Worm (Caenorhabditis elegans) whole organism, young adult: ENCODE results near the gene nucb-1.
A peak's percentile ranks its signal among the peaks of the same experiment; 100 is the strongest.

Experiments used
- B0336.3 ChIP-seq: fragments of 200-800 bp; sonication (Bioruptor generic); IDR thresholded peaks from 2 replicates; pipeline ENCODE4 v1.3.6; 2022; ENCODE audit warnings: missing genetic modification characterization, missing compliant biosample characterization
- C06A6.2 ChIP-seq: fragments of 200-800 bp; sonication (Bioruptor generic); conservative IDR thresholded peaks from 2 replicates; pipeline ENCODE4 v1.3.6; 2022; ENCODE audit warnings: missing genetic modification characterization, missing compliant biosample characterization
- F23B12.7 ChIP-seq: sonication (generic microtip); optimal IDR thresholded peaks from 2 replicates; lab custom pipeline; 2017; ENCODE audit warnings: missing genetic modification characterization, mild to moderate bottlenecking, missing compliant biosample characterization, antibody characterized with exemption, moderate library complexity; ENCODE audit not compliant: insufficient read depth
- F57A8.1 ChIP-seq: fragments of 200-800 bp; sonication (Bioruptor generic); optimal IDR thresholded peaks from 2 replicates; lab custom pipeline; 2018; ENCODE audit warnings: mild to moderate bottlenecking, missing genetic modification characterization, moderate library complexity, missing compliant biosample characterization
- F57C9.4 ChIP-seq: sonication (generic microtip); optimal IDR thresholded peaks from 2 replicates; lab custom pipeline; 2017; ENCODE audit warnings: mild to moderate bottlenecking, missing genetic modification characterization, missing compliant biosample characterization
- T07F8.4 ChIP-seq: sonication (generic microtip); optimal IDR thresholded peaks from 2 replicates; lab custom pipeline; 2016; ENCODE audit warnings: mild to moderate bottlenecking, missing genetic modification characterization, moderate library complexity, missing compliant biosample characterization
- Y53F4B.3 ChIP-seq: fragments of 200-800 bp; sonication (Bioruptor generic); IDR thresholded peaks from 2 replicates; pipeline ENCODE4 v1.3.6; 2022; ENCODE audit warnings: missing genetic modification reagents, missing genetic modification characterization, missing compliant biosample characterization
- Y53G8AR.9 ChIP-seq: fragments of 200-800 bp; sonication (Bioruptor generic); conservative IDR thresholded peaks from 2 replicates; pipeline ENCODE4 v1.3.6; 2022; ENCODE audit warnings: missing genetic modification reagents, missing genetic modification characterization, missing compliant biosample characterization
- Y56A3A.18 ChIP-seq: fragments of 200-800 bp; sonication (Bioruptor generic); IDR thresholded peaks from 2 replicates; pipeline ENCODE4 v1.3.6; 2022; ENCODE audit warnings: missing genetic modification reagents, missing genetic modification characterization, missing compliant biosample characterization
- atf-7 ChIP-seq: sonication (generic microtip); optimal IDR thresholded peaks from 2 replicates; lab custom pipeline; 2017; ENCODE audit warnings: mild to moderate bottlenecking, missing genetic modification characterization, missing compliant biosample characterization
- attf-3 ChIP-seq: fragments of 200-800 bp; sonication (Bioruptor generic); conservative IDR thresholded peaks from 2 replicates; pipeline ENCODE4 v1.3.6; 2022; ENCODE audit warnings: missing genetic modification reagents, missing genetic modification characterization, missing compliant biosample characterization
- attf-6 ChIP-seq: fragments of 200-800 bp; sonication (Bioruptor generic); IDR thresholded peaks from 2 replicates; pipeline ENCODE4 v1.3.6; 2022; ENCODE audit warnings: missing genetic modification reagents, missing genetic modification characterization, missing compliant biosample characterization
- cebp-1 ChIP-seq, 2 experiments: fragments of 200-800 bp in 1 of 2; sonication (Bioruptor generic) in 1 of 2; sonication (generic microtip) in 1 of 2; IDR thresholded peaks in 1 of 2; optimal IDR thresholded peaks in 1 of 2; 2 replicates each; pipeline versions ENCODE4 v1.3.6 to Lab custom; 2017 to 2022; ENCODE audit warnings: missing compliant biosample characterization in 2 of 2, missing genetic modification characterization in 2 of 2, mild to moderate bottlenecking in 1 of 2, missing genetic modification reagents in 1 of 2, moderate library complexity in 1 of 2
- cebp-2 ChIP-seq: fragments of 200-800 bp; sonication (Bioruptor generic); IDR thresholded peaks from 2 replicates; pipeline ENCODE4 v1.3.6; 2022; ENCODE audit warnings: missing genetic modification characterization, missing compliant biosample characterization
- ceh-100 ChIP-seq: fragments of 200-800 bp; sonication (Bioruptor generic); IDR thresholded peaks from 2 replicates; pipeline ENCODE4 v1.3.6; 2022; ENCODE audit warnings: missing genetic modification reagents, missing genetic modification characterization, missing compliant biosample characterization
- ceh-91 ChIP-seq: fragments of 200-800 bp; sonication (Bioruptor generic); IDR thresholded peaks from 2 replicates; pipeline ENCODE4 v1.3.6; 2022; ENCODE audit warnings: missing genetic modification reagents, missing genetic modification characterization, missing compliant biosample characterization
- chd-7 ChIP-seq: sonication (generic microtip); optimal IDR thresholded peaks from 2 replicates; lab custom pipeline; 2016; ENCODE audit warnings: mild to moderate bottlenecking, missing genetic modification characterization, moderate library complexity, missing compliant biosample characterization
- egl-18 ChIP-seq: fragments of 200-800 bp; sonication (Bioruptor generic); IDR thresholded peaks from 2 replicates; pipeline ENCODE4 v1.3.6; 2022; ENCODE audit warnings: missing genetic modification reagents, missing genetic modification characterization, missing compliant biosample characterization
- egl-44 ChIP-seq: fragments of 200-800 bp; sonication (Bioruptor generic); IDR thresholded peaks from 2 replicates; pipeline ENCODE4 v1.3.6; 2022; ENCODE audit warnings: missing genetic modification reagents, missing genetic modification characterization, missing compliant biosample characterization
- ets-4 ChIP-seq: fragments of 200-800 bp; sonication (Bioruptor generic); optimal IDR thresholded peaks from 2 replicates; lab custom pipeline; 2018; ENCODE audit warnings: mild to moderate bottlenecking, missing genetic modification characterization, missing compliant biosample characterization
- fkh-3 ChIP-seq: sonication (generic microtip); optimal IDR thresholded peaks from 2 replicates; lab custom pipeline; 2016; ENCODE audit warnings: mild to moderate bottlenecking, missing genetic modification characterization, missing compliant biosample characterization
- hlh-12 ChIP-seq: sonication (generic microtip); optimal IDR thresholded peaks from 2 replicates; lab custom pipeline; 2016; ENCODE audit warnings: missing genetic modification characterization, missing compliant biosample characterization
- hmg-20 ChIP-seq: fragments of 200-800 bp; sonication (Bioruptor generic); IDR thresholded peaks from 2 replicates; pipeline ENCODE4 v1.3.6; 2022; ENCODE audit warnings: missing genetic modification reagents, missing genetic modification characterization, missing compliant biosample characterization
- hsf-1 ChIP-seq: fragments of 200-800 bp; sonication (Bioruptor generic); IDR thresholded peaks from 2 replicates; pipeline ENCODE4 v1.3.6; 2022; ENCODE audit warnings: missing genetic modification reagents, missing genetic modification characterization, missing compliant biosample characterization
- lag-1 ChIP-seq: fragments of 200-800 bp; sonication (Bioruptor generic); IDR thresholded peaks from 2 replicates; pipeline ENCODE4 v1.3.6; 2022; ENCODE audit warnings: missing genetic modification reagents, missing genetic modification characterization, missing compliant biosample characterization
- let-607 ChIP-seq, 2 experiments: fragments of 200-800 bp in 1 of 2; sonication (Bioruptor generic) in 1 of 2; sonication (generic microtip) in 1 of 2; optimal IDR thresholded peaks; 2 replicates each; lab custom pipeline; 2016 to 2018; ENCODE audit warnings: mild to moderate bottlenecking in 2 of 2, missing compliant biosample characterization in 2 of 2, missing genetic modification characterization in 2 of 2, moderate library complexity in 2 of 2, missing genotype in 1 of 2
- lin-35 ChIP-seq, 3 experiments: fragments of 150-350 bp in 2 of 3; sonication (generic microtip) in 1 of 3; optimal IDR thresholded peaks; 2 replicates each; lab custom pipeline; 2014 to 2018; ENCODE audit warnings: missing biosample characterization in 3 of 3, missing genetic modification characterization in 3 of 3, missing genetic modification reagents in 3 of 3
- lin-54 ChIP-seq: fragments of 200-800 bp; sonication (Bioruptor generic); optimal IDR thresholded peaks from 2 replicates; lab custom pipeline; 2018; ENCODE audit warnings: mild to moderate bottlenecking, missing genetic modification characterization, missing compliant biosample characterization
- madf-10 ChIP-seq: sonication (generic microtip); optimal IDR thresholded peaks from 2 replicates; lab custom pipeline; 2016; ENCODE audit warnings: mild to moderate bottlenecking, missing genetic modification characterization, missing compliant biosample characterization
- madf-3 ChIP-seq: fragments of 200-800 bp; sonication (Bioruptor generic); IDR thresholded peaks from 2 replicates; pipeline ENCODE4 v1.3.6; 2022; ENCODE audit warnings: missing genetic modification reagents, missing genetic modification characterization, missing compliant biosample characterization
- madf-6 ChIP-seq: fragments of 200-800 bp; sonication (Bioruptor generic); IDR thresholded peaks from 2 replicates; pipeline ENCODE4 v1.3.6; 2022; ENCODE audit warnings: missing genetic modification reagents, missing genetic modification characterization, missing compliant biosample characterization
- mel-28 ChIP-seq: sonication (generic microtip); optimal IDR thresholded peaks from 2 replicates; lab custom pipeline; 2016; ENCODE audit warnings: borderline replicate concordance, mild to moderate bottlenecking, missing genetic modification characterization, missing compliant biosample characterization
- mes-4 ChIP-seq: sonication (generic microtip); optimal IDR thresholded peaks from 2 replicates; lab custom pipeline; 2016; ENCODE audit warnings: missing genotype, missing genetic modification characterization, missing compliant biosample characterization
- mxl-1 ChIP-seq: sonication (generic microtip); optimal IDR thresholded peaks from 2 replicates; lab custom pipeline; 2016; ENCODE audit warnings: missing genetic modification characterization, missing compliant biosample characterization
- nhr-179 ChIP-seq: sonication (generic microtip); optimal IDR thresholded peaks from 2 replicates; lab custom pipeline; 2016; ENCODE audit warnings: mild to moderate bottlenecking, missing genetic modification characterization, missing compliant biosample characterization
- nhr-27 ChIP-seq: fragments of 200-800 bp; sonication (Bioruptor generic); optimal IDR thresholded peaks from 2 replicates; lab custom pipeline; 2018; ENCODE audit warnings: mild to moderate bottlenecking, missing genetic modification characterization, moderate library complexity, missing compliant biosample characterization
- nhr-90 ChIP-seq: sonication (generic microtip); optimal IDR thresholded peaks from 2 replicates; lab custom pipeline; 2016; ENCODE audit warnings: missing genotype, mild to moderate bottlenecking, missing genetic modification characterization, missing compliant biosample characterization
- pha-4 ChIP-seq: fragments of 150-350 bp; sonication (generic microtip); optimal IDR thresholded peaks from 2 replicates; lab custom pipeline; 2014; ENCODE audit warnings: missing biosample characterization, missing genetic modification reagents, missing genetic modification characterization
- rec-8 ChIP-seq, 2 experiments: sonication (generic microtip); optimal IDR thresholded peaks; 2 replicates each; lab custom pipeline; 2016; ENCODE audit warnings: mild to moderate bottlenecking in 2 of 2, missing genetic modification characterization in 2 of 2, missing genetic modification reagents in 2 of 2, missing genotype in 2 of 2, missing biosample characterization in 1 of 2, missing compliant biosample characterization in 1 of 2, moderate library complexity in 1 of 2
- rpc-1 ChIP-seq, 2 experiments: fragments of 150-350 bp in 1 of 2; sonication (generic microtip) in 1 of 2; optimal IDR thresholded peaks; 2 replicates each; lab custom pipeline; 2014 to 2018; ENCODE audit warnings: missing biosample characterization in 1 of 2, missing genetic modification characterization in 1 of 2, missing genetic modification reagents in 1 of 2, missing genotype in 1 of 2
- snpc-1.3 ChIP-seq: sonication (generic microtip); optimal IDR thresholded peaks from 2 replicates; lab custom pipeline; 2017; ENCODE audit warnings: missing genetic modification characterization, mild to moderate bottlenecking, missing compliant biosample characterization, antibody characterized with exemption, moderate library complexity, missing genotype, missing genetic modification reagents; ENCODE audit not compliant: insufficient read depth
- sptf-2 ChIP-seq: fragments of 200-800 bp; sonication (Bioruptor generic); optimal IDR thresholded peaks from 2 replicates; lab custom pipeline; 2018; ENCODE audit warnings: mild to moderate bottlenecking, missing genetic modification characterization, missing compliant biosample characterization
- tbp1 ChIP-seq: fragments of 200-800 bp; sonication (Bioruptor generic); optimal IDR thresholded peaks from 2 replicates; lab custom pipeline; 2018; ENCODE audit warnings: mild to moderate bottlenecking, missing genetic modification characterization, missing compliant biosample characterization
- zfh-2 ChIP-seq: fragments of 200-800 bp; sonication (Bioruptor generic); conservative IDR thresholded peaks from 2 replicates; pipeline ENCODE4 v1.3.6; 2022; ENCODE audit warnings: missing genetic modification reagents, missing genetic modification characterization, missing compliant biosample characterization
- zim-3 ChIP-seq: sonication (generic microtip); optimal IDR thresholded peaks from 2 replicates; lab custom pipeline; 2017; ENCODE audit warnings: mild to moderate bottlenecking, missing genetic modification characterization, moderate library complexity, missing compliant biosample characterization
- ztf-26 ChIP-seq: sonication (generic microtip); optimal IDR thresholded peaks from 2 replicates; lab custom pipeline; 2017; ENCODE audit warnings: missing genetic modification characterization, missing compliant biosample characterization
- ztf-3 ChIP-seq: fragments of 200-800 bp; sonication (Bioruptor generic); optimal IDR thresholded peaks from 2 replicates; lab custom pipeline; 2018; ENCODE audit warnings: mild to moderate bottlenecking, missing genetic modification characterization, missing compliant biosample characterization
- ztf-6 ChIP-seq: fragments of 200-800 bp; sonication (Bioruptor generic); IDR thresholded peaks from 2 replicates; pipeline ENCODE4 v1.3.6; 2022; ENCODE audit warnings: missing genetic modification reagents, missing genetic modification characterization, missing compliant biosample characterization

nucb-1 gene

DNA sequence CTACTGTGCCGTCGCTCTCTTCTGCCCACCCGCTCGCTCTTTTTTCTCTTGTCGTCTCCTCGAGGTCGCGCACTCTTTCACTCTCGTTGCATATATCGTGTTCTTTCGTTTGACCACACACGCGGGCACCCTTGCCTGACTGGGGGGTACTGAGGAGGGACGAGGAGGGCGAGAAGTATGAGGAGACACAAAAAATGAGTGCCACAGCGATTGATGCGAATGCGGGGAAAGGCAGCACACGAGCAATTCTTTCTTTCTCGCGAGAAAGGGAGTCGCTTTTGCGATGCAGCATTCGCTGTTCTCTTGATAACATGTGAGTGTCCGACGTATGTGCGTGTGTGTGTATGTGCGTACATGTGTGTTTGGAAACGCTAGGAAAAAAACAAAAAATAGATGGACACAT lies 9.0 kb upstream of the nucb-1 start (continued):
- TF ChIP-seq attf-6 (GFP tag; lab: Robert Waterston, UW) (no peak), cebp-1 (GFP tag; IDR thresholded peaks at IDR 0.05; lab: Robert Waterston, UW) (0 out of 2 replicates have a peak, but pooled peaks have one; percentile 20), cebp-1 (tag; optimal IDR thresholded peaks at IDR 0.05; lab: Kevin White, UChicago) (peak; percentile 75), chd-7 (peak; percentile 44), ztf-3 (GFP tag; lab: Kevin White, UChicago) (no peak), mes-4 (tag; lab: Kevin White, UChicago) (no peak), F57C9.4 (tag; lab: Kevin White, UChicago) (no peak), ztf-26 (tag; lab: Kevin White, UChicago) (no peak), sptf-2 (GFP tag; lab: Kevin White, UChicago) (no peak), pha-4 (tag; lab: Kevin White, UChicago) (no peak), mel-28 (no peak), Y56A3A.18 (GFP tag; lab: Robert Waterston, UW) (no peak), madf-10 (tag; lab: Kevin White, UChicago) (peak; percentile 38), hmg-20 (GFP tag; lab: Robert Waterston, UW) (no peak), let-607 (tag; optimal IDR thresholded peaks at IDR 0.05; lab: Kevin White, UChicago) (peak in 1 of 2 experiments; percentile 25), Y53F4B.3 (no peak), atf-7 (tag; lab: Kevin White, UChicago) (no peak), ztf-6 (GFP tag; lab: Robert Waterston, UW) (no peak), hsf-1 (GFP tag; lab: Robert Waterston, UW) (no peak), F23B12.7 (tag; lab: Kevin White, UChicago) (no peak), nhr-27 (no peak), lag-1 (GFP tag; lab: Robert Waterston, UW) (no peak), nhr-90 (tag; lab: Kevin White, UChicago) (peak; percentile 54), hlh-12 (tag; lab: Kevin White, UChicago) (no peak), ets-4 (peak; percentile 60), T07F8.4 (tag; lab: Kevin White, UChicago) (peak; percentile 15), F57A8.1 (GFP tag; lab: Kevin White, UChicago) (no peak), madf-6 (GFP tag; lab: Robert Waterston, UW) (no peak), lin-54 (GFP tag; lab: Kevin White, UChicago) (peak; percentile 14), egl-44 (no peak), attf-3 (GFP tag; lab: Robert Waterston, UW) (no peak), fkh-3 (no peak), rec-8 (tag; optimal IDR thresholded peaks at IDR 0.05; lab: Kevin White, UChicago) (no peak), C06A6.2 (GFP tag; lab: Robert Waterston, UW) (no peak; the same call in 1 of the 2 replicates), cebp-2 (GFP tag; lab: Robert Waterston, UW) (no peak), ceh-91 (GFP tag; lab: Robert Waterston, UW) (no peak), zim-3 (tag; lab: Kevin White, UChicago) (peak; percentile 23), tbp1 (GFP tag; lab: Kevin White, UChicago) (peak; percentile 42), egl-18 (GFP tag; lab: Robert Waterston, UW) (no peak), lin-35 (GFP tag; optimal IDR thresholded peaks at IDR 0.05; lab: Kevin White, UChicago) (peak in 1 of 3 experiments; percentile 71), zfh-2 (GFP tag; lab: Robert Waterston, UW) (peak; percentile 98), snpc-1.3 (no peak), B0336.3 (no peak; the same call in 1 of the 2 replicates), nhr-179 (tag; lab: Kevin White, UChicago) (no peak), Y53G8AR.9 (GFP tag; lab: Robert Waterston, UW) (no peak), madf-3 (GFP tag; lab: Robert Waterston, UW) (no peak), rpc-1 (optimal IDR thresholded peaks at IDR 0.05; lab: Kevin White, UChicago) (no peak), rpc-1 (tag; optimal IDR thresholded peaks at IDR 0.05; lab: Kevin White, UChicago) (no peak), ceh-100 (no peak), mxl-1 (tag; lab: Kevin White, UChicago) (no peak)
